Fruit fly (Drosophila melanogaster): Measurements from ENCODE around the gene CG9886.

dm6 chr2L:2427384-2428208 is 7.0 kb downstream of the CG9886 start:
- TF ChIP-seq psq (optimal IDR thresholded peaks at IDR 0.05) = no peak
- no peak for TF ChIP-seq usp (GFP tag; optimal IDR thresholded peaks at IDR 0.05)
- no peak for TF ChIP-seq Dll (optimal IDR thresholded peaks at IDR 0.05)
- TF ChIP-seq EcR (GFP tag; optimal IDR thresholded peaks at IDR 0.05) = no peak
- TF ChIP-seq pan (optimal IDR thresholded peaks at IDR 0.05) = no peak
